Worm (Caenorhabditis elegans) whole organism, L1 larva: Measurements from ENCODE around the gene zyg-1.

ENCODE experiments used
- ama-1 ChIP-seq: fragments of 150-350 bp; optimal IDR thresholded peaks from 2 replicates; lab custom pipeline; 2014
- ceh-8 ChIP-seq: fragments of 200-800 bp; sonication (Bioruptor generic); optimal IDR thresholded peaks from 2 replicates; lab custom pipeline; 2018; ENCODE audit warnings: mild to moderate bottlenecking, missing genetic modification characterization, moderate library complexity, missing compliant biosample characterization
- ceh-82 ChIP-seq, 3 experiments: fragments of 150-350 bp in 1 of 3; sonication (generic microtip) in 2 of 3; optimal IDR thresholded peaks; 2 replicates each; lab custom pipeline; 2014 to 2017; ENCODE audit warnings: missing biosample characterization in 3 of 3, missing genetic modification characterization in 3 of 3
- egl-13 ChIP-seq: sonication (generic microtip); optimal IDR thresholded peaks from 2 replicates; lab custom pipeline; 2016; ENCODE audit warnings: missing genotype, missing genetic modification reagents, missing genetic modification characterization, missing compliant biosample characterization
- elt-3 ChIP-seq, 6 experiments: fragments of 150-350 bp in 1 of 6; sonication (generic microtip); optimal IDR thresholded peaks; 2 replicates each; lab custom pipeline; 2017 to 2018; ENCODE audit warnings: missing biosample characterization in 6 of 6, missing genetic modification characterization in 6 of 6, inconsistent platforms in 1 of 6
- fkh-10 ChIP-seq: sonication (generic microtip); optimal IDR thresholded peaks from 2 replicates; lab custom pipeline; 2017; ENCODE audit warnings: missing biosample characterization, missing genetic modification reagents, missing genetic modification characterization
- lin-35 ChIP-seq, 2 experiments: fragments of 150-350 bp; optimal IDR thresholded peaks; 2 replicates each; lab custom pipeline; 2014; ENCODE audit warnings: missing biosample characterization in 2 of 2, missing genetic modification characterization in 2 of 2, missing genetic modification reagents in 2 of 2
- lin-39 ChIP-seq: fragments of 150-350 bp; optimal IDR thresholded peaks from 2 replicates; lab custom pipeline; 2014; ENCODE audit warnings: missing biosample characterization, missing genetic modification reagents, missing genetic modification characterization
- mep-1 ChIP-seq: fragments of 150-350 bp; optimal IDR thresholded peaks from 2 replicates; lab custom pipeline; 2014; ENCODE audit warnings: missing biosample characterization, missing genetic modification characterization
- nhr-28 ChIP-seq: fragments of 150-350 bp; optimal IDR thresholded peaks from 2 replicates; lab custom pipeline; 2014; ENCODE audit warnings: missing biosample characterization, missing genetic modification characterization
- rnt-1 ChIP-seq: sonication (generic microtip); optimal IDR thresholded peaks from 2 replicates; lab custom pipeline; 2016; ENCODE audit warnings: mild to moderate bottlenecking, missing genetic modification characterization, moderate library complexity, missing compliant biosample characterization
- vab-15 ChIP-seq: sonication (generic microtip); optimal IDR thresholded peaks from 2 replicates; lab custom pipeline; 2017; ENCODE audit warnings: missing genotype, mild to moderate bottlenecking, missing genetic modification characterization, missing compliant biosample characterization

DNA sequence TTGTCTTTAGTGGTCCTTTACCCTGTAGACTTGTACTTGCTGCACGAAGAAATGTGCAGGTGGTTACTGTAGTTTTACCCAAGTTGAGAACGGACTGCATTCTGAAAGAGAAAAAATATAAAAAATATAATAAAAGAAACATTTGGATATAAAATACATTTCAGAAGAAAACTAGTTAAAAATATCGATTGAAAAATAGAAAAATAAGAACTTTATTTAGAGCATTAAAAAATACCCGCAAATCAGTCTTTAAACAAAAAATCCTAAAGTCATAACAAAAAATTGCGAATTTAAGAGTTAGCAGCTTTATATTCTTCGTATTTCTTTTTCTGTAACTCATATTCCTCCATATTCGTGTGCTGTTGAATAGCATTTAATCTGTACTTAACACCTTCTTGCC, 19.3 kb downstream of the zyg-1 start, which contains the start of gene C25H3.7:
- no peak for TF ChIP-seq mep-1 (tag; lab: Kevin White, UChicago)
- TF ChIP-seq ama-1 (lab: Kevin White, UChicago) = no peak
- no peak for TF ChIP-seq rnt-1 (tag; lab: Kevin White, UChicago)
- TF ChIP-seq lin-35 (GFP tag; optimal IDR thresholded peaks at IDR 0.05; lab: Kevin White, UChicago) = no peak
- TF ChIP-seq lin-39 (tag; lab: Kevin White, UChicago) = no peak
- no peak for TF ChIP-seq ceh-82 (tag; optimal IDR thresholded peaks at IDR 0.05; lab: Kevin White, UChicago)
- TF ChIP-seq nhr-28 (tag; lab: Kevin White, UChicago) = no peak
- no peak for TF ChIP-seq vab-15
- no peak for TF ChIP-seq elt-3 (tag; optimal IDR thresholded peaks at IDR 0.05; lab: Kevin White, UChicago)
- TF ChIP-seq egl-13 (tag; lab: Kevin White, UChicago) = no peak
- no peak for TF ChIP-seq fkh-10 (GFP tag; lab: Kevin White, UChicago)
- TF ChIP-seq ceh-8 = no peak
